Worm (Caenorhabditis elegans) whole organism, late embryonic: ENCODE data around the gene sru-2.

Experiments used
- C08G9.2 ChIP-seq: sonication (generic microtip); optimal IDR thresholded peaks from 2 replicates; lab custom pipeline; 2016; ENCODE audit warnings: mild to moderate bottlenecking, missing genetic modification characterization, moderate library complexity, missing compliant biosample characterization
- C38D4.7 ChIP-seq: fragments of 200-800 bp; sonication (Bioruptor generic); optimal IDR thresholded peaks from 2 replicates; lab custom pipeline; 2018; ENCODE audit warnings: mild to moderate bottlenecking, missing genetic modification characterization, moderate library complexity, missing compliant biosample characterization
- K02D7.2 ChIP-seq: sonication (generic microtip); optimal IDR thresholded peaks from 2 replicates; lab custom pipeline; 2017; ENCODE audit warnings: mild to moderate bottlenecking, missing genetic modification characterization, missing compliant biosample characterization
- K09A11.1 ChIP-seq: sonication (generic microtip); optimal IDR thresholded peaks from 2 replicates; lab custom pipeline; 2017; ENCODE audit warnings: antibody characterized with exemption, mild to moderate bottlenecking, missing genetic modification characterization, missing compliant biosample characterization; ENCODE audit not compliant: insufficient read depth
- Y22D7AL.16 ChIP-seq: sonication (generic microtip); optimal IDR thresholded peaks from 2 replicates; lab custom pipeline; 2016; ENCODE audit warnings: missing genetic modification characterization, missing compliant biosample characterization
- ama-1 ChIP-seq: fragments of 150-350 bp; optimal IDR thresholded peaks from 2 replicates; lab custom pipeline; 2014
- ceh-18 ChIP-seq: sonication (generic microtip); optimal IDR thresholded peaks from 2 replicates; lab custom pipeline; 2016; ENCODE audit warnings: missing genetic modification characterization, missing compliant biosample characterization
- ceh-19 ChIP-seq: fragments of 200-800 bp; sonication (Bioruptor generic); optimal IDR thresholded peaks from 2 replicates; lab custom pipeline; 2018; ENCODE audit warnings: mild to moderate bottlenecking, missing genetic modification characterization, missing compliant biosample characterization
- ceh-2 ChIP-seq: sonication (generic microtip); optimal IDR thresholded peaks from 2 replicates; lab custom pipeline; 2016; ENCODE audit warnings: missing genotype, missing genetic modification characterization, missing compliant biosample characterization
- ceh-22 ChIP-seq: sonication (generic microtip); optimal IDR thresholded peaks from 2 replicates; lab custom pipeline; 2017; ENCODE audit warnings: missing biosample characterization, missing genetic modification characterization
- ceh-24 ChIP-seq: sonication (generic microtip); optimal IDR thresholded peaks from 2 replicates; lab custom pipeline; 2016; ENCODE audit warnings: mild to moderate bottlenecking, missing genetic modification characterization, missing compliant biosample characterization
- ceh-30 ChIP-seq: fragments of 150-350 bp; optimal IDR thresholded peaks from 2 replicates; lab custom pipeline; 2014; ENCODE audit warnings: missing biosample characterization, missing genetic modification characterization
- ceh-31 ChIP-seq: sonication (generic microtip); optimal IDR thresholded peaks from 2 replicates; lab custom pipeline; 2016; ENCODE audit warnings: missing genetic modification characterization, missing compliant biosample characterization
- ceh-48 ChIP-seq: sonication (generic microtip); optimal IDR thresholded peaks from 2 replicates; lab custom pipeline; 2016; ENCODE audit warnings: missing genetic modification characterization, inconsistent platforms, missing compliant biosample characterization
- ceh-9 ChIP-seq: sonication (generic microtip); optimal IDR thresholded peaks from 2 replicates; lab custom pipeline; 2016; ENCODE audit warnings: mild to moderate bottlenecking, missing genetic modification characterization, inconsistent platforms, missing compliant biosample characterization
- che-1 ChIP-seq: sonication (generic microtip); optimal IDR thresholded peaks from 2 replicates; lab custom pipeline; 2016; ENCODE audit warnings: mild to moderate bottlenecking, missing genetic modification characterization, missing compliant biosample characterization
- dmd-4 ChIP-seq: sonication (generic microtip); optimal IDR thresholded peaks from 2 replicates; lab custom pipeline; 2016; ENCODE audit warnings: borderline replicate concordance, missing genetic modification characterization, missing compliant biosample characterization
- dve-1 ChIP-seq: sonication (generic microtip); optimal IDR thresholded peaks from 2 replicates; lab custom pipeline; 2017; ENCODE audit warnings: antibody characterized with exemption, mild to moderate bottlenecking, missing genetic modification characterization, missing compliant biosample characterization
- elt-2 ChIP-seq: sonication (generic microtip); optimal IDR thresholded peaks from 2 replicates; lab custom pipeline; 2016; ENCODE audit warnings: missing genetic modification reagents, missing genetic modification characterization, missing compliant biosample characterization
- elt-4 ChIP-seq: sonication (generic microtip); optimal IDR thresholded peaks from 2 replicates; lab custom pipeline; 2016; ENCODE audit warnings: missing genetic modification characterization, missing compliant biosample characterization
- ets-4 ChIP-seq: sonication (generic microtip); optimal IDR thresholded peaks from 2 replicates; lab custom pipeline; 2016; ENCODE audit warnings: missing genetic modification characterization, missing compliant biosample characterization
- fax-1 ChIP-seq: sonication (generic microtip); optimal IDR thresholded peaks from 2 replicates; lab custom pipeline; 2016; ENCODE audit warnings: missing genotype, missing genetic modification characterization, missing compliant biosample characterization
- gmeb-2 ChIP-seq: sonication (generic microtip); optimal IDR thresholded peaks from 2 replicates; lab custom pipeline; 2016; ENCODE audit warnings: missing genetic modification characterization, inconsistent platforms, missing compliant biosample characterization
- hlh-13 ChIP-seq: fragments of 200-800 bp; sonication (Bioruptor generic); optimal IDR thresholded peaks from 2 replicates; lab custom pipeline; 2018; ENCODE audit warnings: mild to moderate bottlenecking, missing genetic modification characterization, missing compliant biosample characterization
- hlh-15 ChIP-seq: sonication (generic microtip); optimal IDR thresholded peaks from 2 replicates; lab custom pipeline; 2016; ENCODE audit warnings: missing genetic modification characterization, missing compliant biosample characterization
- hlh-30 ChIP-seq: sonication (generic microtip); optimal IDR thresholded peaks from 2 replicates; lab custom pipeline; 2017; ENCODE audit warnings: antibody characterized with exemption, missing genetic modification characterization, missing compliant biosample characterization; ENCODE audit not compliant: insufficient read depth
- hlh-8 ChIP-seq: sonication (generic microtip); optimal IDR thresholded peaks from 2 replicates; lab custom pipeline; 2016; ENCODE audit warnings: missing genotype, missing genetic modification characterization, missing compliant biosample characterization
- lim-6 ChIP-seq: sonication (generic microtip); optimal IDR thresholded peaks from 2 replicates; lab custom pipeline; 2016; ENCODE audit warnings: missing genetic modification characterization, missing compliant biosample characterization
- madf-2 ChIP-seq: sonication (generic microtip); optimal IDR thresholded peaks from 2 replicates; lab custom pipeline; 2017; ENCODE audit warnings: missing genetic modification characterization, missing compliant biosample characterization
- nfya-1 ChIP-seq: sonication (generic microtip); optimal IDR thresholded peaks from 2 replicates; lab custom pipeline; 2017; ENCODE audit warnings: missing genetic modification characterization, mild to moderate bottlenecking, missing compliant biosample characterization, antibody characterized with exemption, moderate library complexity
- nhr-232 ChIP-seq: sonication (generic microtip); optimal IDR thresholded peaks from 2 replicates; lab custom pipeline; 2016; ENCODE audit warnings: missing genetic modification characterization, missing compliant biosample characterization
- npax-4 ChIP-seq: sonication (generic microtip); optimal IDR thresholded peaks from 2 replicates; lab custom pipeline; 2016; ENCODE audit warnings: missing genetic modification characterization, missing compliant biosample characterization
- odd-2 ChIP-seq: sonication (generic microtip); optimal IDR thresholded peaks from 2 replicates; lab custom pipeline; 2017; ENCODE audit warnings: antibody characterized with exemption, mild to moderate bottlenecking, missing genetic modification characterization, missing compliant biosample characterization
- pag-3 ChIP-seq: sonication (generic microtip); optimal IDR thresholded peaks from 2 replicates; lab custom pipeline; 2016; ENCODE audit warnings: missing compliant biosample characterization, missing genetic modification characterization, borderline replicate concordance
- pat-9 ChIP-seq: fragments of 200-800 bp; sonication (Bioruptor generic); optimal IDR thresholded peaks from 2 replicates; lab custom pipeline; 2018; ENCODE audit warnings: mild to moderate bottlenecking, missing genetic modification characterization, moderate library complexity, missing compliant biosample characterization
- pax-1 ChIP-seq: fragments of 150-350 bp; optimal IDR thresholded peaks from 2 replicates; lab custom pipeline; 2014; ENCODE audit warnings: missing biosample characterization, missing genetic modification characterization
- pha-4 ChIP-seq: fragments of 150-350 bp; optimal IDR thresholded peaks from 2 replicates; lab custom pipeline; 2018; ENCODE audit warnings: missing biosample characterization, missing genetic modification reagents, missing genetic modification characterization
- pros-1 ChIP-seq: fragments of 150-350 bp; optimal IDR thresholded peaks from 2 replicates; lab custom pipeline; 2014; ENCODE audit warnings: missing biosample characterization, missing genetic modification reagents, missing genetic modification characterization
- ref-2 ChIP-seq: sonication (generic microtip); optimal IDR thresholded peaks from 2 replicates; lab custom pipeline; 2016; ENCODE audit warnings: missing genetic modification characterization, missing compliant biosample characterization
- rnt-1 ChIP-seq: sonication (generic microtip); optimal IDR thresholded peaks from 2 replicates; lab custom pipeline; 2016; ENCODE audit warnings: missing genetic modification characterization, missing compliant biosample characterization
- sox-2 ChIP-seq: fragments of 200-800 bp; sonication (Bioruptor generic); IDR thresholded peaks from 2 replicates; pipeline ENCODE4 v1.3.6; 2022; ENCODE audit warnings: missing genetic modification reagents, missing genetic modification characterization, missing compliant biosample characterization
- sox-4 ChIP-seq: sonication (generic microtip); optimal IDR thresholded peaks from 2 replicates; lab custom pipeline; 2017; ENCODE audit warnings: mild to moderate bottlenecking, missing genetic modification characterization, inconsistent platforms, missing compliant biosample characterization
- syd-9 ChIP-seq: sonication (generic microtip); optimal IDR thresholded peaks from 2 replicates; lab custom pipeline; 2016; ENCODE audit warnings: mild to moderate bottlenecking, missing genetic modification characterization, moderate library complexity, missing compliant biosample characterization
- tbx-2 ChIP-seq: sonication (generic microtip); optimal IDR thresholded peaks from 2 replicates; lab custom pipeline; 2016; ENCODE audit warnings: missing genetic modification characterization, missing compliant biosample characterization
- tbx-7 ChIP-seq: sonication (generic microtip); optimal IDR thresholded peaks from 2 replicates; lab custom pipeline; 2016; ENCODE audit warnings: missing genotype, missing genetic modification characterization, missing compliant biosample characterization
- unc-55 ChIP-seq: sonication (generic microtip); optimal IDR thresholded peaks from 2 replicates; lab custom pipeline; 2017; ENCODE audit warnings: missing biosample characterization, missing genetic modification reagents, missing genetic modification characterization
- unc-86 ChIP-seq: sonication (generic microtip); optimal IDR thresholded peaks from 2 replicates; lab custom pipeline; 2016; ENCODE audit warnings: missing genetic modification characterization, missing compliant biosample characterization
- ztf-16 ChIP-seq: sonication (generic microtip); optimal IDR thresholded peaks from 2 replicates; lab custom pipeline; 2017; ENCODE audit warnings: missing genetic modification characterization, missing compliant biosample characterization

The sru-2 gene

DNA sequence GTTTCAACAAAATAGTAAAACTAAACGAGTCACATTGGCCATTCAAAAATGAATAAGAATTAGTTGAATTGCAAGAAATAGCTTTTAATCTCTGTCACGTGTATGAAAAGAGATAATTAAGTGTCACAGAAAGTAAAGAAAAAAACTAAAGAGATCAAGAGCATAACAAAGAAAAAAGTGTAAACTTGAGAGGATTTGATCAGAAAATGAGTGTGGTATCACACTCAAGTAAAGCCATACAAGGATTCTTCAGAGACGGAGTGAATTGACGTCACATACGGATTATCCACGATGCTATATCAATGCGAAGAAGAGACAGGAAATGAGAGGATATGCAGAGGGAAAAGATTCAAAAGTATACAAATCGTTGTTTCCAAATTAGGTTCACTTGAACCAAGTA, 16.8 kb upstream of the sru-2 start:
- TF ChIP-seq ceh-2 (tag; lab: Kevin White, UChicago): no peak
- TF ChIP-seq, all 69 proteins: peak for 0

DNA sequence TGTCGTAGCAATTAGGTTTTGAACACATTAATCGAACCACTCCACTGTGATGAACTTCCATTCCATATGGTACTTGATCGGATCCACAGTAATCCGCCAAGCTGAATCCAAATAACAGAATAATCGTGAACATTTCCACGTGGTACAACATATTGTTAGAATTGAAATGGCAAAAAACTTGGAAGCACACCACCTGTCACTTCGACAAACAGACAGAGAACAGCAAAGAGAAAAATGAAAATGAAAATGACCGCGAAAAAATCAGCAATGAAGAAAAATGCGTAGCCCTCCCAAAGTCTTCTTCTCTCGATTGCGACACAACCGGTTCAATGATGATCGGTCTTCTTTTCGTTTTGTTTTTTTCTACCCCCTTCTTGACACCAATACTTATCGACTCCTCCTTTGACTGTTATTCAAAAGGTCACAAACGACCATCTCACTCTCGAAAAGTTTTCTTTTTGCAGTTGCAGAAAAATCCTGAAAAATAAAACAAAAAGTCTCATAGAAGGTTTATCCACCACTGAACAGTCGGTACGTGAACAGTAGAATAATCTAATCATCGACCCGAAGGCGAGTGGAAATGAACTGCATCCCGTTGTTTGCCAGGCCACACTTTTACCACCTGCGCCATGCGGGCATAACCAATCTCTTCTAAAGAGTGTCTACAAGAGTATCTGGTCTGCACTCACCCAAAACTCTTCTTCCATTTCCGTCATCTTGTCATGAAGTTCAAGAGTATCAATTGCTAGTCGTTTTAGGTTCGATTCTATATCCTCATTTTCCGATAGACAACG, 8.7 kb upstream of the sru-2 start, which contains the start of gene wrt-3:
TSS of gene wrt-3 (minus strand) at position 322 of the 794 bp plus-strand sequence.
- TF ChIP-seq pha-4 (tag; lab: Kevin White, UChicago): no peak
- TF ChIP-seq hlh-30 (tag; lab: Kevin White, UChicago): peak; percentile 14
- TF ChIP-seq ceh-9 (tag; lab: Kevin White, UChicago): peak; percentile 74
- peak; percentile 87 for TF ChIP-seq nhr-232 (tag; lab: Kevin White, UChicago)
- peak; percentile 82 for TF ChIP-seq ceh-18 (tag; lab: Kevin White, UChicago)
- peak; percentile 71 for TF ChIP-seq ceh-31 (tag; lab: Kevin White, UChicago)
- TF ChIP-seq odd-2 (tag; lab: Kevin White, UChicago): peak; percentile 68
- peak; percentile 84 for TF ChIP-seq hlh-8
- TF ChIP-seq dve-1: peak; percentile 73
- peak; percentile 50 for TF ChIP-seq nfya-1 (tag; lab: Kevin White, UChicago)
- TF ChIP-seq ceh-19: peak; percentile 93
- TF ChIP-seq sox-2 (GFP tag; lab: Robert Waterston, UW): peak; percentile 92
- peak; percentile 79 for TF ChIP-seq rnt-1 (tag; lab: Kevin White, UChicago)
- TF ChIP-seq fax-1: peak; percentile 97
- peak; percentile 87 for TF ChIP-seq C08G9.2 (tag; lab: Kevin White, UChicago)
- TF ChIP-seq pax-1 (tag; lab: Kevin White, UChicago): no peak
- TF ChIP-seq unc-55 (GFP tag; lab: Kevin White, UChicago): no peak
- peak; percentile 77 for TF ChIP-seq K09A11.1 (tag; lab: Kevin White, UChicago)
- peak; percentile 88 for TF ChIP-seq madf-2 (tag; lab: Kevin White, UChicago)
- TF ChIP-seq che-1 (tag; lab: Kevin White, UChicago): peak; percentile 95
- TF ChIP-seq hlh-15 (tag; lab: Kevin White, UChicago): peak; percentile 84
- TF ChIP-seq Y22D7AL.16: peak; percentile 94
- TF ChIP-seq pros-1 (tag; lab: Kevin White, UChicago): no peak
- peak; percentile 89 for TF ChIP-seq ceh-2 (tag; lab: Kevin White, UChicago)
- TF ChIP-seq ref-2 (tag; lab: Kevin White, UChicago): peak; percentile 94
- TF ChIP-seq npax-4: peak; percentile 91
- peak; percentile 19 for TF ChIP-seq ceh-30 (tag; lab: Kevin White, UChicago)
- peak; percentile 90 for TF ChIP-seq ceh-24 (tag; lab: Kevin White, UChicago)
- peak; percentile 92 for TF ChIP-seq unc-86 (tag; lab: Kevin White, UChicago)
- TF ChIP-seq ceh-48 (tag; lab: Kevin White, UChicago): peak; percentile 94
- peak; percentile 94 for TF ChIP-seq ztf-16
- peak; percentile 57 for TF ChIP-seq tbx-7
- TF ChIP-seq syd-9 (tag; lab: Kevin White, UChicago): peak; percentile 95
- peak; percentile 94 for TF ChIP-seq tbx-2 (tag; lab: Kevin White, UChicago)
- peak; percentile 91 for TF ChIP-seq hlh-13 (GFP tag; lab: Kevin White, UChicago)
- TF ChIP-seq lim-6 (tag; lab: Kevin White, UChicago): peak; percentile 83
- TF ChIP-seq ceh-22 (tag; lab: Kevin White, UChicago): peak; percentile 17
- TF ChIP-seq sox-4 (tag; lab: Kevin White, UChicago): peak; percentile 94
- peak; percentile 93 for TF ChIP-seq C38D4.7
- peak; percentile 90 for TF ChIP-seq dmd-4
- TF ChIP-seq gmeb-2 (tag; lab: Kevin White, UChicago): peak; percentile 93
- TF ChIP-seq elt-2 (tag; lab: Kevin White, UChicago): peak; percentile 97
- peak; percentile 80 for TF ChIP-seq elt-4 (tag; lab: Kevin White, UChicago)
- TF ChIP-seq K02D7.2 (tag; lab: Kevin White, UChicago): peak; percentile 94
- peak; percentile 53 for TF ChIP-seq pag-3 (tag; lab: Kevin White, UChicago)
- TF ChIP-seq pat-9: peak; percentile 93
- no peak for TF ChIP-seq ama-1 (lab: Kevin White, UChicago)
- peak; percentile 59 for TF ChIP-seq ets-4 (tag; lab: Kevin White, UChicago)
